Worm (Caenorhabditis elegans): ENCODE results near the gene gpa-11.

DNA sequence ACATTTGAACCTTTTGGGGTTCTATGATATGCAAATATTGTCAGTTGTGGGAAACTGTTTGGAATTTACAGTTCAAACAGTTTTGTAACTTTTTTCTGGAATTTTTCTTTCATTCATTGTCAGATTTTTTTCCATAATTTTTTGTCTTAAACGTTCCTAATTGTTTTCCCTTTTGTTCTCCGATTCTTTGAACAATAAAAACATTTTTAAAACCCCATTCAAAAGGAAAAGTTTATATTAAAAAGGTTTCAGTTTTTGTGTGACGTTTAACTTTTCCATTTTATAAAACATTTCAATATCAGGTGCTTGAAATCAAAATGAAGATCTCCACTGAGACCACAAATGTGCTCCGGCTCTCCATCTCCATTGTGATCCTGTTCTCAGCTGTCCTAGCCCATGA lies 27.9 kb upstream of the gpa-11 start, which contains the start of gene F31D5.1:
- TF ChIP-seq nhr-77 (tag; optimal IDR thresholded peaks at IDR 0.05) (no peak), tbx-2 (tag; optimal IDR thresholded peaks at IDR 0.05) (no peak), nhr-28 (tag; optimal IDR thresholded peaks at IDR 0.05) (no peak), nhr-43 (tag; optimal IDR thresholded peaks at IDR 0.05; ENCODE audit: poor library complexity, severe bottlenecking) (no peak), nhr-12 (tag; optimal IDR thresholded peaks at IDR 0.05) (no peak), nhr-11 (tag; optimal IDR thresholded peaks at IDR 0.05) (no peak)

Measured in whole organism, L3 larva.